Fruit fly (Drosophila melanogaster) whole organism, embryonic: ENCODE results near the gene dgt6.
A peak's percentile ranks its signal among the peaks of the same experiment; 100 is the strongest.

Experiments used
- BtbVII ChIP-seq: fragments of 200-800 bp; sonication (Bioruptor generic); optimal IDR thresholded peaks from 3 replicates; lab custom pipeline; 2017; ENCODE audit warnings: missing biosample characterization, mild to moderate bottlenecking, missing genetic modification characterization
- CG10321 ChIP-seq: fragments of 200-800 bp; sonication (Bioruptor generic); IDR thresholded peaks from 2 replicates; pipeline ENCODE4 v1.3.6; 2022; ENCODE audit warnings: missing biosample characterization, missing genetic modification characterization
- CG10565 ChIP-seq: fragments of 200-800 bp; sonication (Bioruptor generic); optimal IDR thresholded peaks from 3 replicates; lab custom pipeline; 2016; ENCODE audit warnings: missing biosample characterization, mild to moderate bottlenecking, missing genetic modification characterization
- CG13624 ChIP-seq: fragments of 200-800 bp; sonication (Bioruptor generic); optimal IDR thresholded peaks from 2 replicates; lab custom pipeline; 2016; ENCODE audit warnings: missing biosample characterization, missing genetic modification characterization
- CG42726 ChIP-seq: fragments of 200-800 bp; sonication (Bioruptor generic); IDR thresholded peaks from 2 replicates; pipeline ENCODE4 v1.3.6; 2022; ENCODE audit warnings: missing biosample characterization, missing genetic modification characterization; ENCODE audit not compliant: partially characterized antibody
- CG4404 ChIP-seq: fragments of 200-800 bp; sonication (Bioruptor generic); IDR thresholded peaks from 2 replicates; pipeline ENCODE4 v1.3.6; 2022; ENCODE audit warnings: missing biosample characterization, missing genetic modification characterization
- CG4730 ChIP-seq: fragments of 200-800 bp; sonication (Bioruptor generic); IDR thresholded peaks from 2 replicates; pipeline ENCODE4 v1.3.6; 2022; ENCODE audit warnings: missing biosample characterization, missing genetic modification characterization
- CG4820 ChIP-seq: fragments of 200-800 bp; sonication (Bioruptor generic); optimal IDR thresholded peaks from 3 replicates; lab custom pipeline; 2016; ENCODE audit warnings: missing biosample characterization, missing genetic modification characterization
- CG6813 ChIP-seq: fragments of 200-800 bp; sonication (Bioruptor generic); optimal IDR thresholded peaks from 2 replicates; lab custom pipeline; 2017; ENCODE audit warnings: missing biosample characterization, missing genetic modification characterization, mild to moderate bottlenecking, moderate library complexity, missing genetic modification reagents
- CG8478 ChIP-seq: fragments of >200 bp; optimal IDR thresholded peaks from 2 replicates; lab custom pipeline; 2018
- CG8944 ChIP-seq: fragments of 200-800 bp; sonication (Bioruptor generic); optimal IDR thresholded peaks from 3 replicates; lab custom pipeline; 2016; ENCODE audit warnings: missing biosample characterization, missing genetic modification characterization
- CG9727 ChIP-seq: fragments of 200-800 bp; sonication (Bioruptor generic); optimal IDR thresholded peaks from 3 replicates; lab custom pipeline; 2017; ENCODE audit warnings: missing biosample characterization, mild to moderate bottlenecking, missing genetic modification characterization
- CTCF ChIP-seq: fragments of 200-800 bp; sonication (Bioruptor generic); optimal IDR thresholded peaks from 2 replicates; lab custom pipeline; 2017; ENCODE audit warnings: missing biosample characterization, mild to moderate bottlenecking, missing genetic modification characterization, moderate library complexity
- Dip2 ChIP-seq: fragments of 200-800 bp; sonication (Bioruptor generic); IDR thresholded peaks from 2 replicates; pipeline ENCODE4 v1.3.6; 2022; ENCODE audit warnings: missing biosample characterization, missing genetic modification characterization
- Dll ChIP-seq: fragments of 200-800 bp; sonication (Bioruptor generic); IDR thresholded peaks from 4 replicates; pipeline ENCODE4 v1.3.6; 2022; ENCODE audit warnings: missing biosample characterization, missing genetic modification characterization; ENCODE audit not compliant: partially characterized antibody
- Ets65A ChIP-seq: fragments of 200-800 bp; sonication (Bioruptor generic); peaks from one replicate; lab custom pipeline; 2016; ENCODE audit warnings: missing biosample characterization, missing genetic modification characterization
- Hr78 ChIP-seq, 2 experiments: fragments of 200-800 bp in 1 of 2; fragments of >200 bp in 1 of 2; sonication (Bioruptor generic) in 1 of 2; optimal IDR thresholded peaks; 2 replicates each; lab custom pipeline; 2017 to 2019; ENCODE audit warnings: missing biosample characterization in 2 of 2, missing genetic modification characterization in 2 of 2, mild to moderate bottlenecking in 1 of 2, moderate library complexity in 1 of 2
- Lhr ChIP-seq: fragments of 200-800 bp; sonication (Bioruptor generic); optimal IDR thresholded peaks from 3 replicates; lab custom pipeline; 2017; ENCODE audit warnings: mild to moderate bottlenecking, missing biosample characterization, missing genetic modification reagents, missing genetic modification characterization
- MESR4 ChIP-seq: fragments of 200-800 bp; sonication (Bioruptor generic); optimal IDR thresholded peaks from 2 replicates; lab custom pipeline; 2018; ENCODE audit warnings: missing biosample characterization, mild to moderate bottlenecking, missing genetic modification characterization, moderate library complexity
- Mad ChIP-seq: fragments of 200-800 bp; sonication (Bioruptor generic); optimal IDR thresholded peaks from 2 replicates; lab custom pipeline; 2016; ENCODE audit warnings: missing biosample characterization, missing genetic modification characterization
- Meics ChIP-seq: fragments of 200-800 bp; sonication (Bioruptor generic); optimal IDR thresholded peaks from 2 replicates; lab custom pipeline; 2017; ENCODE audit warnings: missing biosample characterization, mild to moderate bottlenecking, missing genetic modification characterization
- NK7.1 ChIP-seq: fragments of 200-800 bp; sonication (Bioruptor generic); optimal IDR thresholded peaks from 3 replicates; lab custom pipeline; 2016; ENCODE audit warnings: missing biosample characterization, missing genetic modification characterization
- Opbp ChIP-seq: fragments of 200-800 bp; sonication (Bioruptor generic); IDR thresholded peaks from 3 replicates; pipeline ENCODE4 v1.3.6; 2022; ENCODE audit warnings: missing biosample characterization, missing genetic modification characterization; ENCODE audit not compliant: partially characterized antibody
- Sin3A ChIP-seq: fragments of >200 bp; optimal IDR thresholded peaks from 2 replicates; lab custom pipeline; 2018
- Stat92E ChIP-seq, 3 experiments: fragments of >200 bp in 2 of 3; fragments of 200-800 bp in 1 of 3; sonication (Bioruptor generic) in 1 of 3; optimal IDR thresholded peaks; 2 replicates each; lab custom pipeline; 2017 to 2019; ENCODE audit warnings: missing biosample characterization in 3 of 3, missing genetic modification characterization in 3 of 3, mild to moderate bottlenecking in 1 of 3, moderate library complexity in 1 of 3
- ash1 ChIP-seq: fragments of 200-800 bp; sonication (Bioruptor generic); optimal IDR thresholded peaks from 2 replicates; lab custom pipeline; 2018; ENCODE audit warnings: missing biosample characterization, mild to moderate bottlenecking, missing genetic modification characterization
- br ChIP-seq: fragments of >200 bp; optimal IDR thresholded peaks from 2 replicates; lab custom pipeline; 2017
- cas ChIP-seq: fragments of 200-800 bp; sonication (Bioruptor generic); IDR thresholded peaks from 2 replicates; pipeline ENCODE4 v1.3.6; 2022; ENCODE audit warnings: missing biosample characterization, missing genetic modification characterization
- cato ChIP-seq: fragments of 200-800 bp; sonication (Bioruptor generic); optimal IDR thresholded peaks from 2 replicates; lab custom pipeline; 2016; ENCODE audit warnings: missing biosample characterization, missing genetic modification characterization, borderline replicate concordance
- chinmo ChIP-seq: fragments of 200-800 bp; sonication (Bioruptor generic); IDR thresholded peaks from 4 replicates; pipeline ENCODE4 v1.3.6; 2022; ENCODE audit warnings: missing biosample characterization, missing genetic modification characterization; ENCODE audit not compliant: partially characterized antibody
- chn ChIP-seq: fragments of 200-800 bp; sonication (Bioruptor generic); optimal IDR thresholded peaks from 2 replicates; lab custom pipeline; 2016; ENCODE audit warnings: missing biosample characterization, missing genetic modification characterization
- dm ChIP-seq: fragments of 200-800 bp; sonication (Bioruptor generic); optimal IDR thresholded peaks from 3 replicates; lab custom pipeline; 2016; ENCODE audit warnings: missing biosample characterization, missing genetic modification characterization
- dpn ChIP-seq, 2 experiments: fragments of 200-800 bp; sonication (Bioruptor generic); optimal IDR thresholded peaks; 3 replicates each; lab custom pipeline; 2016; ENCODE audit warnings: missing biosample characterization in 2 of 2, missing genetic modification characterization in 2 of 2
- en ChIP-seq: fragments of 200-800 bp; sonication (Bioruptor generic); optimal IDR thresholded peaks from 2 replicates; lab custom pipeline; 2016; ENCODE audit warnings: missing biosample characterization, missing genetic modification characterization
- exex ChIP-seq: fragments of 200-800 bp; sonication (Bioruptor generic); optimal IDR thresholded peaks from 4 replicates; lab custom pipeline; 2018; ENCODE audit warnings: missing biosample characterization, mild to moderate bottlenecking, missing genetic modification characterization, moderate library complexity
- ham ChIP-seq: fragments of 200-800 bp; sonication (Bioruptor generic); IDR thresholded peaks from 2 replicates; pipeline ENCODE4 v1.3.6; 2022; ENCODE audit warnings: missing biosample characterization, missing genetic modification characterization
- nau ChIP-seq: fragments of 200-800 bp; sonication (Bioruptor generic); optimal IDR thresholded peaks from 3 replicates; lab custom pipeline; 2017; ENCODE audit warnings: missing biosample characterization, mild to moderate bottlenecking, missing genetic modification characterization, missing genetic modification reagents
- nmo ChIP-seq: fragments of 200-800 bp; sonication (Bioruptor generic); optimal IDR thresholded peaks from 2 replicates; lab custom pipeline; 2018; ENCODE audit warnings: missing biosample characterization, mild to moderate bottlenecking, missing genetic modification characterization, moderate library complexity
- onecut ChIP-seq: fragments of 200-800 bp; sonication (Bioruptor generic); IDR thresholded peaks from 2 replicates; pipeline ENCODE4 v1.3.6; 2022; ENCODE audit warnings: missing biosample characterization, missing genetic modification characterization
- pum ChIP-seq: fragments of 200-800 bp; sonication (Bioruptor generic); optimal IDR thresholded peaks from 2 replicates; lab custom pipeline; 2016; ENCODE audit warnings: missing biosample characterization, missing genetic modification characterization
- run ChIP-seq: fragments of 200-800 bp; sonication (Bioruptor generic); optimal IDR thresholded peaks from 3 replicates; lab custom pipeline; 2018; ENCODE audit warnings: missing biosample characterization, mild to moderate bottlenecking, missing genetic modification characterization
- sc ChIP-seq, 3 experiments: fragments of >200 bp in 2 of 3; fragments of 200-800 bp in 1 of 3; sonication (Bioruptor generic) in 1 of 3; optimal IDR thresholded peaks; 2 replicates in 2 of 3; 3 replicates in 1 of 3; lab custom pipeline; 2017; ENCODE audit warnings: mild to moderate bottlenecking in 1 of 3, missing biosample characterization in 1 of 3, missing genetic modification characterization in 1 of 3, missing genetic modification reagents in 1 of 3
- sens-2 ChIP-seq: fragments of 200-800 bp; sonication (Bioruptor generic); IDR thresholded peaks from 2 replicates; pipeline ENCODE4 v1.3.6; 2022; ENCODE audit warnings: missing biosample characterization, missing genetic modification characterization
- so ChIP-seq: fragments of 200-800 bp; sonication (Bioruptor generic); IDR thresholded peaks from 3 replicates; pipeline ENCODE4 v1.3.6; 2022; ENCODE audit warnings: missing biosample characterization, missing genetic modification characterization
- tap ChIP-seq: fragments of 200-800 bp; optimal IDR thresholded peaks from 3 replicates; lab custom pipeline; 2019; ENCODE audit warnings: missing biosample characterization, mild to moderate bottlenecking, missing genetic modification characterization, moderate library complexity
- tin ChIP-seq: fragments of 200-800 bp; sonication (Bioruptor generic); optimal IDR thresholded peaks from 3 replicates; lab custom pipeline; 2016; ENCODE audit warnings: missing biosample characterization, missing genetic modification characterization
- unc-4 ChIP-seq: fragments of 200-800 bp; sonication (Bioruptor generic); IDR thresholded peaks from 2 replicates; pipeline ENCODE4 v1.3.6; 2022; ENCODE audit warnings: missing biosample characterization, missing genetic modification characterization; ENCODE audit not compliant: partially characterized antibody
- vfl ChIP-seq: fragments of 200-800 bp; sonication (Bioruptor generic); optimal IDR thresholded peaks from 2 replicates; lab custom pipeline; 2016; ENCODE audit warnings: missing biosample characterization, missing genetic modification characterization
- wek ChIP-seq: fragments of 200-800 bp; sonication (Bioruptor generic); optimal IDR thresholded peaks from 3 replicates; lab custom pipeline; 2018; ENCODE audit warnings: missing biosample characterization, mild to moderate bottlenecking, missing genetic modification characterization, moderate library complexity
- wor ChIP-seq: fragments of 200-800 bp; sonication (Bioruptor generic); IDR thresholded peaks from 2 replicates; pipeline ENCODE4 v1.3.6; 2022; ENCODE audit warnings: missing biosample characterization, missing genetic modification characterization
- zf30C ChIP-seq: fragments of 200-800 bp; sonication (Bioruptor generic); optimal IDR thresholded peaks from 3 replicates; lab custom pipeline; 2018; ENCODE audit warnings: missing biosample characterization, mild to moderate bottlenecking, missing genetic modification characterization

dgt6 gene

DNA sequence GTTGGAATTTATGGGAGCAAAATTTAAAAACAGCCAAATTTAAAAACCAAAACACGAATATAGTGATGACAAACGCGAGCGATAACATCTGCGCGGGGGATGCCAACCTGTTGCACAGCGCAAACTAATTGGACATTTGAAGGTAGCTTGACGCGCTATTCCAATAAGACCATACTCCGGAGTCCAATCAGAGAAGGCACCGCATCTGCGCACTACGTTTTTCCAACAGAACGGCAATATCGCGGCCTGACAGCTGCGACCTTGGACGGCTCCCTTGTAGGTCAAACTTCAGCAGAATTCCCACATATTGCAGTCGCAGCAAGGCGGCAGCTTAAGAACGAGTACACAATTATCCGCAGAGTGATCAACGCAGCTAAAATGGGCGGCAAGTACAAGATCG is 17.3 kb upstream of the dgt6 start, which contains the start of the genes CG11882 and Pglym78 (continued):
- peak; percentile 51 for TF ChIP-seq dm (GFP tag; lab: Kevin White, UChicago)
- no peak for TF ChIP-seq sc (optimal IDR thresholded peaks at IDR 0.05; lab: Kevin White, UChicago)
- no peak for TF ChIP-seq sc (GFP tag; optimal IDR thresholded peaks at IDR 0.05; lab: Kevin White, UChicago)
- TF ChIP-seq Lhr (GFP tag; lab: Kevin White, UChicago): peak; percentile 89
- peak; percentile 93 for TF ChIP-seq chinmo
- TF ChIP-seq Mad (GFP tag; lab: Kevin White, UChicago): no peak
- TF ChIP-seq BtbVII: no peak
- TF ChIP-seq en (GFP tag; lab: Kevin White, UChicago): peak; percentile 40
- TF ChIP-seq Hr78 (GFP tag; optimal IDR thresholded peaks at IDR 0.05; lab: Kevin White, UChicago): peak in 1 of 2 experiments; percentile 62
- no peak for TF ChIP-seq ham
- peak; percentile 15; the same call in 1 of the 2 replicates for TF ChIP-seq sens-2 (GFP tag; lab: Robert Waterston, UW)
- TF ChIP-seq CG6813 (GFP tag; lab: Kevin White, UChicago): no peak
- no peak for TF ChIP-seq NK7.1 (GFP tag; lab: Kevin White, UChicago)
- peak; percentile 65 for TF ChIP-seq unc-4 (GFP tag; lab: Robert Waterston, UW)
- no peak for TF ChIP-seq nau (GFP tag; lab: Kevin White, UChicago)
- TF ChIP-seq run: no peak
- TF ChIP-seq dpn (GFP tag; optimal IDR thresholded peaks at IDR 0.05; lab: Kevin White, UChicago): peak; percentile 55 to 58
- TF ChIP-seq vfl: peak; percentile 8
- no peak for TF ChIP-seq ash1 (GFP tag; lab: Kevin White, UChicago)
- TF ChIP-seq zf30C (GFP tag; lab: Kevin White, UChicago): no peak
- TF ChIP-seq cas (GFP tag; lab: Robert Waterston, UW): no peak
- peak; percentile 73 for TF ChIP-seq CG13624 (GFP tag; lab: Kevin White, UChicago)
- peak; percentile 73 for TF ChIP-seq chn (GFP tag; lab: Kevin White, UChicago)
- peak; percentile 15; the same call in 1 of the 3 replicates for TF ChIP-seq so (GFP tag; lab: Robert Waterston, UW)
- TF ChIP-seq MESR4 (GFP tag; lab: Kevin White, UChicago): peak; percentile 88
- TF ChIP-seq tin (GFP tag; lab: Kevin White, UChicago): peak; percentile 45
- peak; percentile 66 for TF ChIP-seq Sin3A (lab: Kevin White, UChicago)
- TF ChIP-seq pum (GFP tag; lab: Kevin White, UChicago): peak; percentile 65
- no peak for TF ChIP-seq Stat92E (GFP tag; optimal IDR thresholded peaks at IDR 0.05; lab: Kevin White, UChicago)
- peak; percentile 23 for TF ChIP-seq CTCF (GFP tag; lab: Kevin White, UChicago)
- no peak for TF ChIP-seq CG8944 (GFP tag; lab: Kevin White, UChicago)
- TF ChIP-seq CG10321 (GFP tag; lab: Robert Waterston, UW): no peak
- no peak for TF ChIP-seq Ets65A (GFP tag; lab: Kevin White, UChicago)
- TF ChIP-seq nmo (GFP tag; lab: Kevin White, UChicago): peak; percentile 59
- peak; percentile 27; the same call in 1 of the 2 replicates for TF ChIP-seq CG42726 (GFP tag; lab: Robert Waterston, UW)
- peak; percentile 6 for TF ChIP-seq CG9727 (GFP tag; lab: Kevin White, UChicago)
- TF ChIP-seq CG10565 (GFP tag; lab: Kevin White, UChicago): no peak
- TF ChIP-seq exex: peak; percentile 60
- TF ChIP-seq CG4730 (GFP tag; lab: Robert Waterston, UW): peak; percentile 16; the same call in 1 of the 2 replicates
- no peak for TF ChIP-seq wor (GFP tag; lab: Robert Waterston, UW)
- TF ChIP-seq tap (tag; lab: Kevin White, UChicago): no peak
- no peak for TF ChIP-seq CG4820 (GFP tag; lab: Kevin White, UChicago)
- TF ChIP-seq cato (GFP tag; lab: Kevin White, UChicago): no peak
- peak; percentile 31; the same call in 1 of the 2 replicates for TF ChIP-seq onecut (GFP tag; lab: Robert Waterston, UW)
- TF ChIP-seq Dll (GFP tag; lab: Robert Waterston, UW): 0 out of 4 replicates have a peak, but pooled peaks have one; percentile 56
- peak; percentile 20 for TF ChIP-seq CG8478
- no peak for TF ChIP-seq br (lab: Kevin White, UChicago)
- no peak for TF ChIP-seq CG4404 (GFP tag; lab: Robert Waterston, UW)
- TF ChIP-seq Meics (GFP tag; lab: Kevin White, UChicago): peak; percentile 6
- TF ChIP-seq wek (GFP tag; lab: Kevin White, UChicago): no peak
- peak; percentile 66 for TF ChIP-seq Opbp (GFP tag; lab: Robert Waterston, UW)
- no peak for TF ChIP-seq Dip2 (GFP tag; lab: Robert Waterston, UW)
